Fruit fly (Drosophila melanogaster): ENCODE results near the gene HIP.

DNA sequence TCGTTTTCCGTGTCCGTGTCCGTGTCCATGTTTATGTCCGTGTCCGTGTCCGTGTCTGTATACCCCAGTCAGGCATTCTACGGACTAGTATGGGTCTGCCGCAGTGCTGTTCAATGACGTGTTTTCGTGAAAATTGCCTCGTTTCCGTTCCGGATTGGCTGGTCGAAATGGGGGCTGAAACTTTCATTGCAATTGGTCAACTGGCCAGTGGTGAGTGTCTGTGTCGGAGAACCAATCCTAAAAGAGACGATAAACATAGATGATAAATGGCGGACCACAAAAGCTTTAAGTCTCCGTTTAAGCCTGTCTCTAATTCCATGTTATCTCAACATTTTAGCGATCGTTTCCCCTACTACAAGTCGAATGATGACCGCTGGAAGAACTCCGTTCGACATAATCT is 10.1 kb downstream of the HIP start:
- no peak for TF ChIP-seq Vsx2 (GFP tag; optimal IDR thresholded peaks at IDR 0.05; ENCODE audit: partially characterized antibody)
- no peak for TF ChIP-seq CrebA (GFP tag; optimal IDR thresholded peaks at IDR 0.05; ENCODE audit: borderline replicate concordance)
- no peak for TF ChIP-seq br (GFP tag; optimal IDR thresholded peaks at IDR 0.05)

All from whole organism, wandering third instar larva.